Comparison of ENCODE assay signal across 1 fruit fly cellular context in the genomic region with DNA sequence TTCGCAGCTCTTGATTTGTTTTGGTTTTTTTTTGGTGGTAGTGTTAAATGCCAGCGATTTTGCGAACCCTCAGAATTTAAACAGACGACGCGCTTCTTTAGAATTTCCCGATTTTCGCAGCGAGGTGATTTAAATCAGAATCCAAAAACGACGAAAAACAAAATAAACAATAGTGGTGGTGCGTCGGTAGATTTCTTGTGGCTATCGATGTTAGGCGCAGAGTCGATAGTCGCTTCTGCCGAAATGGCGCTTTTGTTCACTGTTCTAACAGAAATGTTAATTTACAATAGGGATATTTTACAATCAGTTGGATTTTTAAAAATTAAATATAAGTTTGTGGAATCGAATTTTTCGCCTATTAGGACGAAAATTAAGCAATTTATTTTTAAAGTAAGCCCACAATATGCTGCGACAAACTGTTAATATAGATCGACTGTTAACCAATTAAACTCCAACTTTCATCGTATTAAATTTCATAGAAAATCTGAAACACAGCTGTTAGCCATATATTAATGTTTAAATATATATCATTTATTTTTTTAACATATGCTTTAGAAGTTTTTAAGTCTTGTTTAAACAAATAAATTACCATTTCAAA.
TF ChIP-seq lines count a peak whose summit lies in the region.

A gene (minus strand): TSS at position 176 of the 598 bp plus-strand sequence.

TF ChIP-seq in whole organism, embryonic, 481 proteins besides CTCF, POLR2A, EP300 and RAD21 (continued from another document and continues in another):
- TF ChIP-seq TFAM (GFP tag; optimal IDR thresholded peaks at IDR 0.05; lab: Kevin White, UChicago) (no peak), CG11723 (GFP tag; optimal IDR thresholded peaks at IDR 0.05; lab: Kevin White, UChicago) (no peak), unc-4 (GFP tag; IDR thresholded peaks at IDR 0.05; lab: Robert Waterston, UW; ENCODE audit: partially characterized antibody) (peak; percentile 87), Sox102F (GFP tag; optimal IDR thresholded peaks at IDR 0.05; lab: Kevin White, UChicago) (peak; percentile 5), ranshi (GFP tag; IDR thresholded peaks at IDR 0.05; lab: Robert Waterston, UW) (no peak), pita (GFP tag; optimal IDR thresholded peaks at IDR 0.05; lab: Kevin White, UChicago) (no peak), croc (GFP tag; conservative IDR thresholded peaks at IDR 0.05; lab: Robert Waterston, UW) (no peak), zf30C (GFP tag; optimal IDR thresholded peaks at IDR 0.05; lab: Kevin White, UChicago) (no peak), unpg (GFP tag; optimal IDR thresholded peaks at IDR 0.05; lab: Kevin White, UChicago) (no peak), Dad (GFP tag; optimal IDR thresholded peaks at IDR 0.05; lab: Kevin White, UChicago) (no peak), jumu (GFP tag; optimal IDR thresholded peaks at IDR 0.05; lab: Kevin White, UChicago) (no peak), CG15479 (GFP tag; optimal IDR thresholded peaks at IDR 0.05; lab: Kevin White, UChicago) (no peak), Six4 (GFP tag; optimal IDR thresholded peaks at IDR 0.05; lab: Kevin White, UChicago) (no peak), D (optimal IDR thresholded peaks at IDR 0.05; lab: Kevin White, UChicago) (no peak), D (GFP tag; optimal IDR thresholded peaks at IDR 0.05; lab: Kevin White, UChicago) (no peak), CG11456 (GFP tag; IDR thresholded peaks at IDR 0.05; lab: Robert Waterston, UW) (no peak), Ada2b (GFP tag; IDR thresholded peaks at IDR 0.05; lab: Robert Waterston, UW) (no peak), CG17361 (GFP tag; IDR thresholded peaks at IDR 0.05; lab: Robert Waterston, UW) (0 out of 3 replicates have a peak, but pooled peaks have one; percentile 22), CG4820 (GFP tag; optimal IDR thresholded peaks at IDR 0.05; lab: Kevin White, UChicago) (no peak), cato (GFP tag; optimal IDR thresholded peaks at IDR 0.05; lab: Kevin White, UChicago; ENCODE audit: borderline replicate concordance) (no peak), HmgD (GFP tag; optimal IDR thresholded peaks at IDR 0.05; lab: Kevin White, UChicago) (no peak), Eip74EF (GFP tag; optimal IDR thresholded peaks at IDR 0.05; lab: Kevin White, UChicago) (no peak), pum (GFP tag; optimal IDR thresholded peaks at IDR 0.05; lab: Kevin White, UChicago) (no peak), Bdp1 (GFP tag; optimal IDR thresholded peaks at IDR 0.05; lab: Kevin White, UChicago) (no peak), Xrp1 (GFP tag; IDR thresholded peaks at IDR 0.05; lab: Robert Waterston, UW) (no peak; the same call in 1 of the 2 replicates), disco-r (GFP tag; optimal IDR thresholded peaks at IDR 0.05; lab: Kevin White, UChicago) (no peak), dm (GFP tag; optimal IDR thresholded peaks at IDR 0.05; lab: Kevin White, UChicago) (no peak), sob (GFP tag; IDR thresholded peaks at IDR 0.05; lab: Robert Waterston, UW) (no peak), gcm2 (GFP tag; optimal IDR thresholded peaks at IDR 0.05; lab: Kevin White, UChicago) (no peak), CG17912 (GFP tag; optimal IDR thresholded peaks at IDR 0.05; lab: Kevin White, UChicago) (no peak), da (GFP tag; optimal IDR thresholded peaks at IDR 0.05; lab: Kevin White, UChicago) (no peak), CoRest (tag; optimal IDR thresholded peaks at IDR 0.05; lab: Kevin White, UChicago) (no peak), Dek (tag; optimal IDR thresholded peaks at IDR 0.05; lab: Kevin White, UChicago) (no peak), lilli (GFP tag; optimal IDR thresholded peaks at IDR 0.05; lab: Kevin White, UChicago) (no peak), CG2875 (GFP tag; optimal IDR thresholded peaks at IDR 0.05; lab: Kevin White, UChicago) (no peak), H15 (GFP tag; IDR thresholded peaks at IDR 0.05; lab: Robert Waterston, UW) (no peak), NC2β (GFP tag; optimal IDR thresholded peaks at IDR 0.05; lab: Kevin White, UChicago) (no peak), Mad (GFP tag; optimal IDR thresholded peaks at IDR 0.05; lab: Kevin White, UChicago) (no peak), CG11695 (GFP tag; IDR thresholded peaks at IDR 0.05; lab: Robert Waterston, UW) (no peak), Meics (GFP tag; optimal IDR thresholded peaks at IDR 0.05; lab: Kevin White, UChicago) (no peak), CG42726 (GFP tag; IDR thresholded peaks at IDR 0.05; lab: Robert Waterston, UW; ENCODE audit: partially characterized antibody) (peak; percentile 72), CG15073 (GFP tag; optimal IDR thresholded peaks at IDR 0.05; lab: Kevin White, UChicago) (no peak), Deaf1 (tag; optimal IDR thresholded peaks at IDR 0.05; lab: Kevin White, UChicago) (no peak), HLH3B (GFP tag; IDR thresholded peaks at IDR 0.05; lab: Robert Waterston, UW) (no peak), CG8290 (GFP tag; optimal IDR thresholded peaks at IDR 0.05; lab: Kevin White, UChicago) (no peak), CG8290 (tag; optimal IDR thresholded peaks at IDR 0.05; lab: Kevin White, UChicago) (peak in 1 of 2 experiments; percentile 6), sima (GFP tag; optimal IDR thresholded peaks at IDR 0.05; lab: Kevin White, UChicago) (no peak), cg (GFP tag; optimal IDR thresholded peaks at IDR 0.05; lab: Kevin White, UChicago) (no peak), CG12299 (tag; optimal IDR thresholded peaks at IDR 0.05; lab: Kevin White, UChicago) (no peak), oc (tag; optimal IDR thresholded peaks at IDR 0.05; lab: Kevin White, UChicago) (no peak), sr (GFP tag; IDR thresholded peaks at IDR 0.05; lab: Robert Waterston, UW) (no peak), CG4404 (GFP tag; IDR thresholded peaks at IDR 0.05; lab: Robert Waterston, UW) (no peak), CG7928 (GFP tag; optimal IDR thresholded peaks at IDR 0.05; lab: Kevin White, UChicago) (no peak), CG1792 (GFP tag; optimal IDR thresholded peaks at IDR 0.05; lab: Kevin White, UChicago) (no peak), CG10321 (GFP tag; IDR thresholded peaks at IDR 0.05; lab: Robert Waterston, UW) (no peak), CG9437 (GFP tag; optimal IDR thresholded peaks at IDR 0.05; lab: Kevin White, UChicago) (no peak), CG30431 (GFP tag; optimal IDR thresholded peaks at IDR 0.05; lab: Kevin White, UChicago) (no peak), gro (GFP tag; optimal IDR thresholded peaks at IDR 0.05; lab: Kevin White, UChicago) (no peak), corto (GFP tag; optimal IDR thresholded peaks at IDR 0.05; lab: Kevin White, UChicago) (peak; percentile 14), pfk (GFP tag; optimal IDR thresholded peaks at IDR 0.05; lab: Kevin White, UChicago) (no peak), CG31224 (GFP tag; IDR thresholded peaks at IDR 0.05; lab: Robert Waterston, UW) (no peak), NK7.1 (GFP tag; optimal IDR thresholded peaks at IDR 0.05; lab: Kevin White, UChicago) (no peak), esg (GFP tag; conservative IDR thresholded peaks at IDR 0.05; lab: Robert Waterston, UW) (no peak), pb (GFP tag; optimal IDR thresholded peaks at IDR 0.05; lab: Kevin White, UChicago) (no peak), nau (GFP tag; optimal IDR thresholded peaks at IDR 0.05; lab: Kevin White, UChicago) (no peak), Vsx1 (GFP tag; optimal IDR thresholded peaks at IDR 0.05; lab: Kevin White, UChicago) (no peak), pnt (GFP tag; optimal IDR thresholded peaks at IDR 0.05; lab: Kevin White, UChicago) (no peak), bigmax (GFP tag; optimal IDR thresholded peaks at IDR 0.05; lab: Kevin White, UChicago) (no peak), dimm (GFP tag; IDR thresholded peaks at IDR 0.05; lab: Robert Waterston, UW) (no peak), Doc2 (GFP tag; IDR thresholded peaks at IDR 0.05; lab: Robert Waterston, UW) (no peak), sqz (GFP tag; optimal IDR thresholded peaks at IDR 0.05; lab: Kevin White, UChicago) (no peak), CG14667 (GFP tag; IDR thresholded peaks at IDR 0.05; lab: Robert Waterston, UW) (no peak), CG9932 (GFP tag; IDR thresholded peaks at IDR 0.05; lab: Robert Waterston, UW) (peak; percentile 8; the same call in 1 of the 2 replicates), insv (GFP tag; optimal IDR thresholded peaks at IDR 0.05; lab: Kevin White, UChicago) (no peak), nerfin-1 (tag; optimal IDR thresholded peaks at IDR 0.05; lab: Kevin White, UChicago) (no peak), Hr3 (GFP tag; optimal IDR thresholded peaks at IDR 0.05; lab: Kevin White, UChicago) (no peak), CG12659 (GFP tag; optimal IDR thresholded peaks at IDR 0.05; lab: Kevin White, UChicago) (no peak), org-1 (GFP tag; optimal IDR thresholded peaks at IDR 0.05; lab: Kevin White, UChicago) (no peak), pan (optimal IDR thresholded peaks at IDR 0.05; lab: Kevin White, UChicago) (no peak), pan (GFP tag; optimal IDR thresholded peaks at IDR 0.05 in 1 of 2, IDR thresholded peaks at IDR 0.05 in 1 of 2) (no peak), ase (GFP tag; IDR thresholded peaks at IDR 0.05; lab: Robert Waterston, UW) (no peak), mld (GFP tag; IDR thresholded peaks at IDR 0.05; lab: Robert Waterston, UW; ENCODE audit: partially characterized antibody) (0 out of 3 replicates have a peak, but pooled peaks have one; percentile 47), hth (optimal IDR thresholded peaks at IDR 0.05; lab: Kevin White, UChicago) (no peak), CG12942 (GFP tag; optimal IDR thresholded peaks at IDR 0.05; lab: Kevin White, UChicago) (no peak), CG3407 (GFP tag; optimal IDR thresholded peaks at IDR 0.05; lab: Kevin White, UChicago) (no peak), phol (tag; optimal IDR thresholded peaks at IDR 0.05; lab: Kevin White, UChicago) (no peak), sna (GFP tag; IDR thresholded peaks at IDR 0.05; lab: Robert Waterston, UW; ENCODE audit: partially characterized antibody) (peak; percentile 75), br (optimal IDR thresholded peaks at IDR 0.05; lab: Kevin White, UChicago) (no peak), en (GFP tag; optimal IDR thresholded peaks at IDR 0.05; lab: Kevin White, UChicago) (no peak), CG7556 (GFP tag; optimal IDR thresholded peaks at IDR 0.05; lab: Kevin White, UChicago) (no peak), CG7786 (GFP tag; optimal IDR thresholded peaks at IDR 0.05; lab: Kevin White, UChicago) (no peak), sim (GFP tag; IDR thresholded peaks at IDR 0.05; lab: Robert Waterston, UW) (no peak), p53 (GFP tag; optimal IDR thresholded peaks at IDR 0.05; lab: Kevin White, UChicago) (no peak), z (GFP tag; IDR thresholded peaks at IDR 0.05; lab: Robert Waterston, UW) (no peak), bcd (GFP tag; optimal IDR thresholded peaks at IDR 0.05; lab: Kevin White, UChicago) (no peak), ato (GFP tag; IDR thresholded peaks at IDR 0.05; lab: Robert Waterston, UW; ENCODE audit: partially characterized antibody) (no peak; the same call in none of the 2 replicates), CG9876 (GFP tag; optimal IDR thresholded peaks at IDR 0.05; lab: Kevin White, UChicago) (no peak), CG2202 (tag; optimal IDR thresholded peaks at IDR 0.05; lab: Kevin White, UChicago) (no peak), wor (GFP tag; IDR thresholded peaks at IDR 0.05; lab: Robert Waterston, UW) (no peak), NfI (GFP tag; optimal IDR thresholded peaks at IDR 0.05; lab: Kevin White, UChicago) (peak; percentile 6), HLH4C (GFP tag; IDR thresholded peaks at IDR 0.05; lab: Robert Waterston, UW; ENCODE audit: partially characterized antibody) (peak; percentile 76), zfh2 (GFP tag; optimal IDR thresholded peaks at IDR 0.05; lab: Kevin White, UChicago) (no peak), maf-S (GFP tag; optimal IDR thresholded peaks at IDR 0.05; lab: Kevin White, UChicago) (no peak), CG4282 (GFP tag; optimal IDR thresholded peaks at IDR 0.05; lab: Kevin White, UChicago) (no peak), row (GFP tag; IDR thresholded peaks at IDR 0.05; lab: Robert Waterston, UW) (no peak), Neu2 (GFP tag; optimal IDR thresholded peaks at IDR 0.05; lab: Kevin White, UChicago; ENCODE audit: borderline replicate concordance) (no peak), CG8765 (GFP tag; IDR thresholded peaks at IDR 0.05; lab: Robert Waterston, UW) (no peak), cas (GFP tag; IDR thresholded peaks at IDR 0.05; lab: Robert Waterston, UW) (peak; percentile 9; the same call in 1 of the 2 replicates), ewg (GFP tag; optimal IDR thresholded peaks at IDR 0.05; lab: Kevin White, UChicago) (peak; percentile 8), CG18619 (GFP tag; optimal IDR thresholded peaks at IDR 0.05; lab: Kevin White, UChicago) (no peak), nmo (GFP tag; optimal IDR thresholded peaks at IDR 0.05; lab: Kevin White, UChicago) (no peak), CG14860 (GFP tag; IDR thresholded peaks at IDR 0.05; lab: Robert Waterston, UW; ENCODE audit: partially characterized antibody) (no peak), Elba2 (GFP tag; optimal IDR thresholded peaks at IDR 0.05; lab: Kevin White, UChicago) (no peak), Hmr (GFP tag; optimal IDR thresholded peaks at IDR 0.05; lab: Kevin White, UChicago) (no peak), MESR4 (GFP tag; optimal IDR thresholded peaks at IDR 0.05; lab: Kevin White, UChicago) (peak; percentile 56), CG10267 (tag; optimal IDR thresholded peaks at IDR 0.05; lab: Kevin White, UChicago) (peak; percentile 32), CG17568 (GFP tag; optimal IDR thresholded peaks at IDR 0.05; lab: Kevin White, UChicago) (peak; percentile 20), Doc3 (GFP tag; IDR thresholded peaks at IDR 0.05; lab: Robert Waterston, UW; ENCODE audit: partially characterized antibody) (peak; percentile 61), sens (GFP tag; lab: Kevin White, UChicago) (peak; percentile 89), Dip3 (GFP tag; optimal IDR thresholded peaks at IDR 0.05; lab: Kevin White, UChicago) (no peak), pros (GFP tag; optimal IDR thresholded peaks at IDR 0.05; lab: Kevin White, UChicago) (no peak), kah (GFP tag; optimal IDR thresholded peaks at IDR 0.05; lab: Kevin White, UChicago) (no peak), CG10274 (GFP tag; optimal IDR thresholded peaks at IDR 0.05; lab: Kevin White, UChicago) (no peak), cwo (GFP tag; optimal IDR thresholded peaks at IDR 0.05; lab: Kevin White, UChicago) (no peak), CG17359 (tag; optimal IDR thresholded peaks at IDR 0.05; lab: Kevin White, UChicago) (no peak), Mrtf (GFP tag; IDR thresholded peaks at IDR 0.05; lab: Robert Waterston, UW) (no peak), ATbp (GFP tag; optimal IDR thresholded peaks at IDR 0.05; lab: Kevin White, UChicago) (no peak), slbo (GFP tag; IDR thresholded peaks at IDR 0.05; lab: Robert Waterston, UW) (peak; percentile 5; the same call in 1 of the 2 replicates), Max (GFP tag; optimal IDR thresholded peaks at IDR 0.05; lab: Kevin White, UChicago) (no peak)
